Worm (Caenorhabditis elegans) whole organism, L1 larva: ENCODE data around the gene lpl-1.
A peak's percentile ranks its signal among the peaks of the same experiment; 100 is the strongest.

Source experiments
- C04F5.9 ChIP-seq: sonication (generic microtip); optimal IDR thresholded peaks from 2 replicates; lab custom pipeline; 2016; ENCODE audit warnings: missing genetic modification characterization, missing compliant biosample characterization
- C16A3.4 ChIP-seq: fragments of 150-350 bp; optimal IDR thresholded peaks from 2 replicates; lab custom pipeline; 2014; ENCODE audit warnings: missing biosample characterization, missing genetic modification characterization
- F16B12.6 ChIP-seq: fragments of 150-350 bp; optimal IDR thresholded peaks from 2 replicates; lab custom pipeline; 2014; ENCODE audit warnings: missing biosample characterization, missing genetic modification characterization
- Y116A8C.19 ChIP-seq: sonication (generic microtip); optimal IDR thresholded peaks from 2 replicates; lab custom pipeline; 2016; ENCODE audit warnings: missing compliant biosample characterization, missing genetic modification characterization, borderline replicate concordance
- aly-2 ChIP-seq: fragments of 150-350 bp; optimal IDR thresholded peaks from 2 replicates; lab custom pipeline; 2014; ENCODE audit warnings: missing biosample characterization, missing genetic modification characterization
- blmp-1 ChIP-seq: fragments of 150-350 bp; optimal IDR thresholded peaks from 2 replicates; lab custom pipeline; 2014; ENCODE audit warnings: missing biosample characterization, missing genetic modification characterization
- ceh-63 ChIP-seq: fragments of 200-800 bp; sonication (Bioruptor generic); optimal IDR thresholded peaks from 2 replicates; lab custom pipeline; 2018; ENCODE audit warnings: mild to moderate bottlenecking, missing genetic modification characterization, missing compliant biosample characterization
- ceh-8 ChIP-seq: fragments of 200-800 bp; sonication (Bioruptor generic); optimal IDR thresholded peaks from 2 replicates; lab custom pipeline; 2018; ENCODE audit warnings: mild to moderate bottlenecking, missing genetic modification characterization, moderate library complexity, missing compliant biosample characterization
- ceh-82 ChIP-seq, 3 experiments: fragments of 150-350 bp in 1 of 3; sonication (generic microtip) in 2 of 3; optimal IDR thresholded peaks; 2 replicates each; lab custom pipeline; 2014 to 2017; ENCODE audit warnings: missing biosample characterization in 3 of 3, missing genetic modification characterization in 3 of 3
- ceh-88 ChIP-seq: fragments of 200-800 bp; sonication (Bioruptor generic); IDR thresholded peaks from 2 replicates; pipeline ENCODE4 v1.3.6; 2022; ENCODE audit warnings: missing genetic modification characterization, missing compliant biosample characterization
- ceh-90 ChIP-seq: sonication (generic microtip); optimal IDR thresholded peaks from 2 replicates; lab custom pipeline; 2016; ENCODE audit warnings: missing genetic modification characterization, missing compliant biosample characterization
- efl-3 ChIP-seq: fragments of 200-800 bp; sonication (Bioruptor generic); optimal IDR thresholded peaks from 2 replicates; lab custom pipeline; 2018; ENCODE audit warnings: mild to moderate bottlenecking, missing genetic modification characterization, missing compliant biosample characterization
- egl-13 ChIP-seq: sonication (generic microtip); optimal IDR thresholded peaks from 2 replicates; lab custom pipeline; 2016; ENCODE audit warnings: missing genotype, missing genetic modification reagents, missing genetic modification characterization, missing compliant biosample characterization
- egl-27 ChIP-seq, 2 experiments: fragments of 150-350 bp in 1 of 2; sonication (generic microtip); optimal IDR thresholded peaks; 3 replicates each; lab custom pipeline; 2017 to 2018; ENCODE audit warnings: missing biosample characterization in 2 of 2, missing genetic modification characterization in 2 of 2, missing genetic modification reagents in 2 of 2
- elt-2 ChIP-seq: sonication (generic microtip); optimal IDR thresholded peaks from 2 replicates; lab custom pipeline; 2016; ENCODE audit warnings: missing genetic modification characterization, mild to moderate bottlenecking, inconsistent platforms, missing compliant biosample characterization, missing genetic modification reagents
- elt-3 ChIP-seq, 6 experiments: fragments of 150-350 bp in 1 of 6; sonication (generic microtip); optimal IDR thresholded peaks; 2 replicates each; lab custom pipeline; 2017 to 2018; ENCODE audit warnings: missing biosample characterization in 6 of 6, missing genetic modification characterization in 6 of 6, inconsistent platforms in 1 of 6
- ets-5 ChIP-seq: fragments of 200-800 bp; sonication (Bioruptor generic); IDR thresholded peaks from 2 replicates; pipeline ENCODE4 v1.3.6; 2022; ENCODE audit warnings: missing genetic modification characterization, missing compliant biosample characterization
- fkh-10 ChIP-seq: sonication (generic microtip); optimal IDR thresholded peaks from 2 replicates; lab custom pipeline; 2017; ENCODE audit warnings: missing biosample characterization, missing genetic modification reagents, missing genetic modification characterization
- fkh-8 ChIP-seq: sonication (generic microtip); optimal IDR thresholded peaks from 2 replicates; lab custom pipeline; 2016; ENCODE audit warnings: mild to moderate bottlenecking, missing genetic modification characterization, missing compliant biosample characterization
- hlh-4 ChIP-seq: sonication (generic microtip); optimal IDR thresholded peaks from 2 replicates; lab custom pipeline; 2016; ENCODE audit warnings: mild to moderate bottlenecking, missing genetic modification characterization, missing compliant biosample characterization
- isw-1 ChIP-seq: fragments of 200-800 bp; sonication (Bioruptor generic); IDR thresholded peaks from 2 replicates; pipeline ENCODE4 v1.3.6; 2022; ENCODE audit warnings: missing genetic modification characterization, missing compliant biosample characterization
- jun-1 ChIP-seq: fragments of 150-350 bp; optimal IDR thresholded peaks from 2 replicates; lab custom pipeline; 2014; ENCODE audit warnings: missing biosample characterization, missing genetic modification reagents, missing genetic modification characterization
- lin-14 ChIP-seq: fragments of 200-800 bp; sonication (Bioruptor generic); optimal IDR thresholded peaks from 2 replicates; lab custom pipeline; 2018; ENCODE audit warnings: mild to moderate bottlenecking, missing genetic modification characterization, moderate library complexity, missing compliant biosample characterization
- lin-15B ChIP-seq: fragments of 150-350 bp; sonication (generic microtip); optimal IDR thresholded peaks from 3 replicates; lab custom pipeline; 2014; ENCODE audit warnings: missing biosample characterization, missing genetic modification characterization
- lin-35 ChIP-seq, 2 experiments: fragments of 150-350 bp; optimal IDR thresholded peaks; 2 replicates each; lab custom pipeline; 2014; ENCODE audit warnings: missing biosample characterization in 2 of 2, missing genetic modification characterization in 2 of 2, missing genetic modification reagents in 2 of 2
- lin-39 ChIP-seq: fragments of 150-350 bp; optimal IDR thresholded peaks from 2 replicates; lab custom pipeline; 2014; ENCODE audit warnings: missing biosample characterization, missing genetic modification reagents, missing genetic modification characterization
- lir-3 ChIP-seq: sonication (generic microtip); optimal IDR thresholded peaks from 2 replicates; lab custom pipeline; 2016; ENCODE audit warnings: mild to moderate bottlenecking, missing genetic modification characterization, moderate library complexity, missing compliant biosample characterization; ENCODE audit not compliant: poor library complexity
- mdl-1 ChIP-seq, 2 experiments: fragments of 150-350 bp; optimal IDR thresholded peaks; 2 replicates each; lab custom pipeline; 2014 to 2017; ENCODE audit warnings: missing biosample characterization in 2 of 2, missing genetic modification characterization in 2 of 2, inconsistent platforms in 1 of 2
- mef-2 ChIP-seq: fragments of 150-350 bp; optimal IDR thresholded peaks from 2 replicates; lab custom pipeline; 2014; ENCODE audit warnings: missing biosample characterization, missing genetic modification characterization
- mep-1 ChIP-seq: fragments of 150-350 bp; optimal IDR thresholded peaks from 2 replicates; lab custom pipeline; 2014; ENCODE audit warnings: missing biosample characterization, missing genetic modification characterization
- nhr-20 ChIP-seq: sonication (generic microtip); optimal IDR thresholded peaks from 2 replicates; lab custom pipeline; 2016; ENCODE audit warnings: mild to moderate bottlenecking, missing genetic modification characterization, missing compliant biosample characterization
- nhr-28 ChIP-seq: fragments of 150-350 bp; optimal IDR thresholded peaks from 2 replicates; lab custom pipeline; 2014; ENCODE audit warnings: missing biosample characterization, missing genetic modification characterization
- nhr-47 ChIP-seq: sonication (generic microtip); optimal IDR thresholded peaks from 2 replicates; lab custom pipeline; 2016; ENCODE audit warnings: mild to moderate bottlenecking, missing genetic modification characterization, moderate library complexity, missing compliant biosample characterization
- nhr-77 ChIP-seq: fragments of 150-350 bp; optimal IDR thresholded peaks from 2 replicates; lab custom pipeline; 2014; ENCODE audit warnings: missing biosample characterization, missing genetic modification characterization
- nhr-84 ChIP-seq: sonication (generic microtip); optimal IDR thresholded peaks from 2 replicates; lab custom pipeline; 2017; ENCODE audit warnings: missing biosample characterization, missing genetic modification characterization
- nhr-90 ChIP-seq: sonication (generic microtip); optimal IDR thresholded peaks from 2 replicates; lab custom pipeline; 2016; ENCODE audit warnings: mild to moderate bottlenecking, missing genetic modification characterization, missing compliant biosample characterization; ENCODE audit not compliant: poor library complexity
- pag-3 ChIP-seq: sonication (generic microtip); optimal IDR thresholded peaks from 2 replicates; lab custom pipeline; 2017; ENCODE audit warnings: missing genetic modification characterization, mild to moderate bottlenecking, missing compliant biosample characterization, antibody characterized with exemption, borderline replicate concordance; ENCODE audit not compliant: insufficient read depth
- pax-3 ChIP-seq: fragments of 200-800 bp; sonication (Bioruptor generic); optimal IDR thresholded peaks from 2 replicates; lab custom pipeline; 2018; ENCODE audit warnings: mild to moderate bottlenecking, missing genetic modification characterization, moderate library complexity, missing compliant biosample characterization
- rnt-1 ChIP-seq: sonication (generic microtip); optimal IDR thresholded peaks from 2 replicates; lab custom pipeline; 2016; ENCODE audit warnings: mild to moderate bottlenecking, missing genetic modification characterization, moderate library complexity, missing compliant biosample characterization
- skn-1 ChIP-seq: fragments of 150-350 bp; optimal IDR thresholded peaks from 2 replicates; lab custom pipeline; 2014; ENCODE audit warnings: missing biosample characterization, missing genetic modification characterization
- sox-4 ChIP-seq: sonication (generic microtip); optimal IDR thresholded peaks from 2 replicates; lab custom pipeline; 2016; ENCODE audit warnings: missing genetic modification characterization, missing compliant biosample characterization
- sptf-1 ChIP-seq: fragments of 150-350 bp; optimal IDR thresholded peaks from 2 replicates; lab custom pipeline; 2014; ENCODE audit warnings: missing biosample characterization, missing genetic modification characterization
- sup-37 ChIP-seq: fragments of 200-800 bp; sonication (Bioruptor generic); optimal IDR thresholded peaks from 2 replicates; lab custom pipeline; 2018; ENCODE audit warnings: mild to moderate bottlenecking, missing genetic modification characterization, missing compliant biosample characterization
- unc-98 ChIP-seq: fragments of 200-800 bp; sonication (Bioruptor generic); IDR thresholded peaks from 2 replicates; pipeline ENCODE4 v1.3.6; 2022; ENCODE audit warnings: missing genetic modification characterization, missing compliant biosample characterization
- zag-1 ChIP-seq: fragments of 150-350 bp; optimal IDR thresholded peaks from 2 replicates; lab custom pipeline; 2014; ENCODE audit warnings: missing biosample characterization, missing genetic modification characterization
- ztf-11 ChIP-seq, 2 experiments: sonication (generic microtip); optimal IDR thresholded peaks; 2 replicates each; lab custom pipeline; 2016 to 2017; ENCODE audit warnings: missing genetic modification characterization in 2 of 2, missing biosample characterization in 1 of 2, missing compliant biosample characterization in 1 of 2

lpl-1 gene

DNA sequence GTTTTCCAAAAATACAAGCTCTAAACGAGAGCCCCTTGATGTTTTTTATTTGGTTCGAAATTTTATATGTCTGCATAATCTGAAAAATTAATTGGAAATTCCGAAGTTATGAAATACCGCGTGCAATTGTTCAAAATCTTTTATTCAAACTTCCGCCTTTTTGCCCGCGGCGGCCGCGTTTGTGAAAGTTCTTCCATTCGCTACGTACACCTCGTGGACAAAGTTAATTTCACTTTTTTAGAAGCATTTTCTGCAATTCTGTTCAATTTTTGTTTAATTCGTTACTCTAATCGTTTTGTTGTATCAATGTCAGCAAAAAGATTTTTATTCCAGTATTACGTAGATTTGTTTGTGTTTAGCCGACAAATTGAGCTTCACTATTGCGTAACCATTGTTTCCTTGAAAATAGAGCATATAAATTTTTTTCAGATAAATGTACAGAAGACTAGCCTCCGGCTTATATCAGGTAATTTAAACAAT lies 19.5 kb downstream of the lpl-1 start, which contains the start of gene mppb-1 (continued):
- TF ChIP-seq nhr-28: no peak
- peak; percentile 82 for TF ChIP-seq lin-14
- peak; percentile 52 for TF ChIP-seq lin-15B (tag; lab: Kevin White, UChicago)
- peak; percentile 8 for TF ChIP-seq hlh-4 (tag; lab: Kevin White, UChicago)
- peak; percentile 94 for TF ChIP-seq ceh-90 (tag; lab: Kevin White, UChicago)
- peak; percentile 56 for TF ChIP-seq nhr-77 (tag; lab: Kevin White, UChicago)
- TF ChIP-seq ceh-88 (GFP tag; lab: Robert Waterston, UW): peak; percentile 70
- peak in 1 of 2 experiments; percentile 65 for TF ChIP-seq mdl-1 (tag; optimal IDR thresholded peaks at IDR 0.05; lab: Kevin White, UChicago)
- peak; percentile 30 for TF ChIP-seq efl-3 (GFP tag; lab: Kevin White, UChicago)
- peak; percentile 91 for TF ChIP-seq Y116A8C.19
- TF ChIP-seq sup-37 (GFP tag; lab: Kevin White, UChicago): no peak
- peak; percentile 6 for TF ChIP-seq mef-2 (tag; lab: Kevin White, UChicago)
- TF ChIP-seq fkh-8 (tag; lab: Kevin White, UChicago): peak; percentile 72
- peak; percentile 94 for TF ChIP-seq nhr-90 (tag; lab: Kevin White, UChicago)
- TF ChIP-seq jun-1: peak; percentile 76
- peak; percentile 97 to 98 for TF ChIP-seq lin-35 (GFP tag; optimal IDR thresholded peaks at IDR 0.05; lab: Kevin White, UChicago)
- TF ChIP-seq skn-1 (tag; lab: Kevin White, UChicago): peak; percentile 83
- no peak for TF ChIP-seq nhr-84 (tag; lab: Kevin White, UChicago)
- TF ChIP-seq mep-1: peak; percentile 69
- TF ChIP-seq pax-3 (tag; lab: Kevin White, UChicago): peak; percentile 93
- peak; percentile 80 for TF ChIP-seq unc-98 (GFP tag; lab: Robert Waterston, UW)
- TF ChIP-seq egl-27 (tag; optimal IDR thresholded peaks at IDR 0.05; lab: Kevin White, UChicago): no peak
- TF ChIP-seq rnt-1: peak; percentile 100
- TF ChIP-seq blmp-1 (tag; lab: Kevin White, UChicago): peak; percentile 99
- TF ChIP-seq C16A3.4 (tag; lab: Kevin White, UChicago): peak; percentile 81
- TF ChIP-seq elt-3 (tag; optimal IDR thresholded peaks at IDR 0.05; lab: Kevin White, UChicago): peak in 2 of 6 experiments; percentile 22 to 51
- no peak for TF ChIP-seq pag-3 (tag; lab: Kevin White, UChicago)
- peak; percentile 81 for TF ChIP-seq isw-1 (GFP tag; lab: Robert Waterston, UW)
- no peak for TF ChIP-seq zag-1 (tag; lab: Kevin White, UChicago)
- TF ChIP-seq F16B12.6: peak; percentile 57
- TF ChIP-seq ets-5 (GFP tag; lab: Robert Waterston, UW): no peak
- TF ChIP-seq fkh-10: peak; percentile 41
- TF ChIP-seq lin-39 (tag; lab: Kevin White, UChicago): peak; percentile 69
- peak; percentile 84 for TF ChIP-seq C04F5.9 (tag; lab: Kevin White, UChicago)
- TF ChIP-seq ceh-8 (GFP tag; lab: Kevin White, UChicago): peak; percentile 81
- peak; percentile 97 for TF ChIP-seq lir-3 (tag; lab: Kevin White, UChicago)
- TF ChIP-seq ceh-63 (GFP tag; lab: Kevin White, UChicago): peak; percentile 82
- peak; percentile 89 for TF ChIP-seq nhr-20 (tag; lab: Kevin White, UChicago)
- peak; percentile 23 for TF ChIP-seq aly-2
- peak; percentile 90 for TF ChIP-seq egl-13 (tag; lab: Kevin White, UChicago)
- TF ChIP-seq ceh-82 (tag; optimal IDR thresholded peaks at IDR 0.05; lab: Kevin White, UChicago): peak; percentile 73 to 79 (median 76)
- TF ChIP-seq elt-2 (tag; lab: Kevin White, UChicago): peak; percentile 72
- TF ChIP-seq sox-4 (tag; lab: Kevin White, UChicago): peak; percentile 85
- peak in 1 of 2 experiments; percentile 94 for TF ChIP-seq ztf-11 (tag; optimal IDR thresholded peaks at IDR 0.05; lab: Kevin White, UChicago)
- no peak for TF ChIP-seq sptf-1 (tag; lab: Kevin White, UChicago)
- peak; percentile 93 for TF ChIP-seq nhr-47 (tag; lab: Kevin White, UChicago)
